Fruit fly (Drosophila melanogaster) Kc167 (cell line): ENCODE data around the gene CG17378.

Source experiments
- Myc ChIP-seq: fragments of >200 bp; optimal IDR thresholded peaks from 2 replicates; lab custom pipeline; 2017; ENCODE audit warnings: missing external identifiers
- Sin3A ChIP-seq: fragments of >200 bp; optimal IDR thresholded peaks from 2 replicates; lab custom pipeline; 2018; ENCODE audit warnings: missing external identifiers
- h ChIP-seq: fragments of >200 bp; optimal IDR thresholded peaks from 3 replicates; lab custom pipeline; 2018; ENCODE audit warnings: missing external identifiers
- insv ChIP-seq: fragments of >200 bp; optimal IDR thresholded peaks from 3 replicates; lab custom pipeline; 2018; ENCODE audit warnings: missing external identifiers
- psq ChIP-seq: fragments of >200 bp; optimal IDR thresholded peaks from 2 replicates; lab custom pipeline; 2017; ENCODE audit warnings: missing external identifiers
- ttk ChIP-seq: sonication (Bioruptor generic); optimal IDR thresholded peaks from 2 replicates; lab custom pipeline; 2017; ENCODE audit warnings: missing external identifiers

- TF ChIP-seq h (no peak), psq (lab: Kevin White, UChicago) (no peak), Myc (no peak), insv (lab: Kevin White, UChicago) (no peak), ttk (lab: Kevin White, UChicago) (no peak), Sin3A (lab: Kevin White, UChicago) (no peak)
Measured at dm6 chr2L:6805783-6806182, 31.9 kb downstream of the CG17378 start, which contains the start of gene CG17375.
